Worm (Caenorhabditis elegans) whole organism, young adult: ENCODE measurements around the gene sas-1.

Experiments
- F37B4.10 ChIP-seq: fragments of 200-800 bp; sonication (Bioruptor generic); IDR thresholded peaks from 2 replicates; pipeline ENCODE4 v1.3.6; 2022; ENCODE audit warnings: missing genetic modification characterization, missing compliant biosample characterization
- F52B5.7 ChIP-seq: sonication (generic microtip); optimal IDR thresholded peaks from 2 replicates; lab custom pipeline; 2016; ENCODE audit warnings: mild to moderate bottlenecking, missing genetic modification characterization, missing compliant biosample characterization
- F55B11.4 ChIP-seq: sonication (generic microtip); optimal IDR thresholded peaks from 2 replicates; lab custom pipeline; 2016; ENCODE audit warnings: missing compliant biosample characterization, missing genetic modification characterization, borderline replicate concordance; ENCODE audit not compliant: insufficient read depth
- F57C9.4 ChIP-seq: sonication (generic microtip); optimal IDR thresholded peaks from 2 replicates; lab custom pipeline; 2017; ENCODE audit warnings: mild to moderate bottlenecking, missing genetic modification characterization, missing compliant biosample characterization
- K11D2.4 ChIP-seq: fragments of 200-800 bp; sonication (Bioruptor generic); IDR thresholded peaks from 2 replicates; pipeline ENCODE4 v1.3.6; 2022; ENCODE audit warnings: missing genetic modification reagents, missing genetic modification characterization, missing compliant biosample characterization
- T07F8.4 ChIP-seq: sonication (generic microtip); optimal IDR thresholded peaks from 2 replicates; lab custom pipeline; 2016; ENCODE audit warnings: mild to moderate bottlenecking, missing genetic modification characterization, moderate library complexity, missing compliant biosample characterization
- T26A5.8 ChIP-seq: sonication (generic microtip); optimal IDR thresholded peaks from 2 replicates; lab custom pipeline; 2016; ENCODE audit warnings: missing genetic modification characterization, missing compliant biosample characterization
- Y53F4B.3 ChIP-seq: fragments of 200-800 bp; sonication (Bioruptor generic); IDR thresholded peaks from 2 replicates; pipeline ENCODE4 v1.3.6; 2022; ENCODE audit warnings: missing genetic modification reagents, missing genetic modification characterization, missing compliant biosample characterization
- Y53G8AR.9 ChIP-seq: fragments of 200-800 bp; sonication (Bioruptor generic); conservative IDR thresholded peaks from 2 replicates; pipeline ENCODE4 v1.3.6; 2022; ENCODE audit warnings: missing genetic modification reagents, missing genetic modification characterization, missing compliant biosample characterization
- Y95B8A.8 ChIP-seq: fragments of 200-800 bp; sonication (Bioruptor generic); IDR thresholded peaks from 2 replicates; pipeline ENCODE4 v1.3.6; 2022; ENCODE audit warnings: missing genetic modification reagents, missing genetic modification characterization, missing compliant biosample characterization
- akir-1 ChIP-seq: fragments of 200-800 bp; sonication (Bioruptor generic); optimal IDR thresholded peaks from 2 replicates; lab custom pipeline; 2018; ENCODE audit warnings: mild to moderate bottlenecking, missing genetic modification characterization, moderate library complexity, missing compliant biosample characterization
- aptf-2 ChIP-seq: fragments of 200-800 bp; sonication (Bioruptor generic); conservative IDR thresholded peaks from 2 replicates; pipeline ENCODE4 v1.3.6; 2022; ENCODE audit warnings: missing genetic modification reagents, missing genetic modification characterization, missing compliant biosample characterization
- atf-7 ChIP-seq: sonication (generic microtip); optimal IDR thresholded peaks from 2 replicates; lab custom pipeline; 2017; ENCODE audit warnings: mild to moderate bottlenecking, missing genetic modification characterization, missing compliant biosample characterization
- attf-3 ChIP-seq: fragments of 200-800 bp; sonication (Bioruptor generic); conservative IDR thresholded peaks from 2 replicates; pipeline ENCODE4 v1.3.6; 2022; ENCODE audit warnings: missing genetic modification reagents, missing genetic modification characterization, missing compliant biosample characterization
- bed-2 ChIP-seq: fragments of 200-800 bp; sonication (Bioruptor generic); IDR thresholded peaks from 2 replicates; pipeline ENCODE4 v1.3.6; 2022; ENCODE audit warnings: missing genetic modification reagents, missing genetic modification characterization, missing compliant biosample characterization
- ceh-100 ChIP-seq: fragments of 200-800 bp; sonication (Bioruptor generic); IDR thresholded peaks from 2 replicates; pipeline ENCODE4 v1.3.6; 2022; ENCODE audit warnings: missing genetic modification reagents, missing genetic modification characterization, missing compliant biosample characterization
- ceh-40 ChIP-seq: fragments of 200-800 bp; sonication (Bioruptor generic); IDR thresholded peaks from 2 replicates; pipeline ENCODE4 v1.3.6; 2022; ENCODE audit warnings: missing genetic modification characterization, missing compliant biosample characterization
- ceh-58 ChIP-seq: fragments of 200-800 bp; sonication (Bioruptor generic); IDR thresholded peaks from 2 replicates; pipeline ENCODE4 v1.3.6; 2022; ENCODE audit warnings: missing genetic modification characterization, missing compliant biosample characterization
- die-1 ChIP-seq: sonication (generic microtip); optimal IDR thresholded peaks from 2 replicates; lab custom pipeline; 2016; ENCODE audit warnings: missing genotype, mild to moderate bottlenecking, missing genetic modification characterization, missing compliant biosample characterization
- dox-1 ChIP-seq: fragments of 200-800 bp; sonication (Bioruptor generic); IDR thresholded peaks from 2 replicates; pipeline ENCODE4 v1.3.6; 2022; ENCODE audit warnings: missing genetic modification reagents, missing genetic modification characterization, missing compliant biosample characterization
- dpff-1 ChIP-seq: sonication (generic microtip); optimal IDR thresholded peaks from 2 replicates; lab custom pipeline; 2017; ENCODE audit warnings: mild to moderate bottlenecking, missing genetic modification characterization, missing compliant biosample characterization
- egl-44 ChIP-seq: fragments of 200-800 bp; sonication (Bioruptor generic); IDR thresholded peaks from 2 replicates; pipeline ENCODE4 v1.3.6; 2022; ENCODE audit warnings: missing genetic modification reagents, missing genetic modification characterization, missing compliant biosample characterization
- ekl-4 ChIP-seq: fragments of 200-800 bp; sonication (Bioruptor generic); IDR thresholded peaks from 2 replicates; pipeline ENCODE4 v1.3.6; 2022; ENCODE audit warnings: missing genetic modification reagents, missing genetic modification characterization, missing compliant biosample characterization
- ets-4 ChIP-seq: fragments of 200-800 bp; sonication (Bioruptor generic); optimal IDR thresholded peaks from 2 replicates; lab custom pipeline; 2018; ENCODE audit warnings: mild to moderate bottlenecking, missing genetic modification characterization, missing compliant biosample characterization
- hmg-1.2 ChIP-seq: fragments of 200-800 bp; sonication (Bioruptor generic); IDR thresholded peaks from 2 replicates; pipeline ENCODE4 v1.3.6; 2022; ENCODE audit warnings: missing genetic modification reagents, missing genetic modification characterization, missing compliant biosample characterization
- hrde-1 ChIP-seq: sonication (generic microtip); optimal IDR thresholded peaks from 2 replicates; lab custom pipeline; 2016; ENCODE audit warnings: missing genetic modification characterization, mild to moderate bottlenecking, missing compliant biosample characterization, moderate library complexity, missing genotype, missing genetic modification reagents, borderline replicate concordance
- lag-1 ChIP-seq: fragments of 200-800 bp; sonication (Bioruptor generic); IDR thresholded peaks from 2 replicates; pipeline ENCODE4 v1.3.6; 2022; ENCODE audit warnings: missing genetic modification reagents, missing genetic modification characterization, missing compliant biosample characterization
- let-607 ChIP-seq, 2 experiments: fragments of 200-800 bp in 1 of 2; sonication (Bioruptor generic) in 1 of 2; sonication (generic microtip) in 1 of 2; optimal IDR thresholded peaks; 2 replicates each; lab custom pipeline; 2016 to 2018; ENCODE audit warnings: mild to moderate bottlenecking in 2 of 2, missing compliant biosample characterization in 2 of 2, missing genetic modification characterization in 2 of 2, moderate library complexity in 2 of 2, missing genotype in 1 of 2
- lin-26 ChIP-seq: fragments of 200-800 bp; sonication (Bioruptor generic); IDR thresholded peaks from 2 replicates; pipeline ENCODE4 v1.3.6; 2022; ENCODE audit warnings: missing genetic modification reagents, missing genetic modification characterization, missing compliant biosample characterization
- lin-40 ChIP-seq: sonication (generic microtip); optimal IDR thresholded peaks from 2 replicates; lab custom pipeline; 2016; ENCODE audit warnings: missing genetic modification characterization, mild to moderate bottlenecking, missing compliant biosample characterization, missing genotype, missing genetic modification reagents
- lir-1 ChIP-seq: fragments of 200-800 bp; sonication (Bioruptor generic); conservative IDR thresholded peaks from 2 replicates; pipeline ENCODE4 v1.3.6; 2022; ENCODE audit warnings: missing genetic modification reagents, missing genetic modification characterization, missing compliant biosample characterization
- lsy-27 ChIP-seq: sonication (generic microtip); optimal IDR thresholded peaks from 2 replicates; lab custom pipeline; 2017; ENCODE audit warnings: missing genetic modification characterization, mild to moderate bottlenecking, missing compliant biosample characterization, antibody characterized with exemption, missing genotype, borderline replicate concordance; ENCODE audit not compliant: insufficient read depth
- madf-10 ChIP-seq: sonication (generic microtip); optimal IDR thresholded peaks from 2 replicates; lab custom pipeline; 2016; ENCODE audit warnings: mild to moderate bottlenecking, missing genetic modification characterization, missing compliant biosample characterization
- mes-4 ChIP-seq: sonication (generic microtip); optimal IDR thresholded peaks from 2 replicates; lab custom pipeline; 2016; ENCODE audit warnings: missing genotype, missing genetic modification characterization, missing compliant biosample characterization
- nfya-2 ChIP-seq: fragments of 200-800 bp; sonication (Bioruptor generic); IDR thresholded peaks from 2 replicates; pipeline ENCODE4 v1.3.6; 2022; ENCODE audit warnings: missing genetic modification reagents, missing genetic modification characterization, missing compliant biosample characterization
- nhr-120 ChIP-seq: fragments of 200-800 bp; sonication (Bioruptor generic); IDR thresholded peaks from 2 replicates; pipeline ENCODE4 v1.3.6; 2022; ENCODE audit warnings: missing genetic modification characterization, missing compliant biosample characterization
- pha-4 ChIP-seq: fragments of 150-350 bp; sonication (generic microtip); optimal IDR thresholded peaks from 2 replicates; lab custom pipeline; 2014; ENCODE audit warnings: missing biosample characterization, missing genetic modification reagents, missing genetic modification characterization
- rec-8 ChIP-seq, 2 experiments: sonication (generic microtip); optimal IDR thresholded peaks; 2 replicates each; lab custom pipeline; 2016; ENCODE audit warnings: mild to moderate bottlenecking in 2 of 2, missing genetic modification characterization in 2 of 2, missing genetic modification reagents in 2 of 2, missing genotype in 2 of 2, missing biosample characterization in 1 of 2, missing compliant biosample characterization in 1 of 2, moderate library complexity in 1 of 2
- repo-1 ChIP-seq: sonication (generic microtip); optimal IDR thresholded peaks from 2 replicates; lab custom pipeline; 2017; ENCODE audit warnings: mild to moderate bottlenecking, missing genetic modification characterization, missing compliant biosample characterization
- rpc-1 ChIP-seq, 2 experiments: fragments of 150-350 bp in 1 of 2; sonication (generic microtip) in 1 of 2; optimal IDR thresholded peaks; 2 replicates each; lab custom pipeline; 2014 to 2018; ENCODE audit warnings: missing biosample characterization in 1 of 2, missing genetic modification characterization in 1 of 2, missing genetic modification reagents in 1 of 2, missing genotype in 1 of 2
- snpc-1.1 ChIP-seq: sonication (generic microtip); optimal IDR thresholded peaks from 2 replicates; lab custom pipeline; 2017; ENCODE audit warnings: missing genetic modification characterization, mild to moderate bottlenecking, missing compliant biosample characterization, antibody characterized with exemption, moderate library complexity, missing genotype, missing genetic modification reagents; ENCODE audit not compliant: insufficient read depth
- snpc-3.4 ChIP-seq: sonication (generic microtip); optimal IDR thresholded peaks from 2 replicates; lab custom pipeline; 2017; ENCODE audit warnings: missing genetic modification characterization, mild to moderate bottlenecking, missing compliant biosample characterization, antibody characterized with exemption, moderate library complexity, missing genotype, missing genetic modification reagents
- snpc-4 ChIP-seq, 5 experiments: fragments of 150-350 bp in 1 of 5; sonication (generic microtip) in 4 of 5; optimal IDR thresholded peaks; 2 replicates each; lab custom pipeline; 2014 to 2018; ENCODE audit warnings: missing genetic modification characterization in 5 of 5, missing biosample characterization in 3 of 5, antibody characterized with exemption in 2 of 5, mild to moderate bottlenecking in 2 of 5, missing compliant biosample characterization in 2 of 5, missing genotype in 2 of 5, moderate library complexity in 2 of 5, missing genetic modification reagents in 1 of 5
- unc-130 ChIP-seq: sonication (generic microtip); optimal IDR thresholded peaks from 2 replicates; lab custom pipeline; 2016; ENCODE audit warnings: missing genetic modification reagents, missing genetic modification characterization, missing compliant biosample characterization
- ztf-6 ChIP-seq: fragments of 200-800 bp; sonication (Bioruptor generic); IDR thresholded peaks from 2 replicates; pipeline ENCODE4 v1.3.6; 2022; ENCODE audit warnings: missing genetic modification reagents, missing genetic modification characterization, missing compliant biosample characterization

sas-1 gene

ce11 chrIII:12686457-12687250 lies 12.6 kb upstream of the sas-1 start (continued):
- no peak for TF ChIP-seq let-607 (tag; optimal IDR thresholded peaks at IDR 0.05; lab: Kevin White, UChicago)
- no peak for TF ChIP-seq snpc-1.1
- no peak for TF ChIP-seq lir-1
- TF ChIP-seq lin-40 (tag; lab: Kevin White, UChicago) = no peak
- TF ChIP-seq die-1 (tag; lab: Kevin White, UChicago) = peak; percentile 21
- TF ChIP-seq lsy-27 = no peak
- no peak for TF ChIP-seq dox-1 (GFP tag; lab: Robert Waterston, UW)
- TF ChIP-seq T07F8.4 (tag; lab: Kevin White, UChicago) = no peak
- TF ChIP-seq lin-26 = peak; percentile 63
- TF ChIP-seq unc-130 (GFP tag; lab: Kevin White, UChicago) = no peak
- no peak for TF ChIP-seq repo-1
- no peak for TF ChIP-seq pha-4 (tag; lab: Kevin White, UChicago)
- TF ChIP-seq T26A5.8 = no peak
- TF ChIP-seq ets-4 (GFP tag; lab: Kevin White, UChicago) = no peak
- no peak for TF ChIP-seq snpc-4 (GFP tag; optimal IDR thresholded peaks at IDR 0.05; lab: Kevin White, UChicago)
- TF ChIP-seq snpc-4 (tag; optimal IDR thresholded peaks at IDR 0.05; lab: Kevin White, UChicago) = no peak
- no peak for TF ChIP-seq nfya-2 (GFP tag; lab: Robert Waterston, UW)
- TF ChIP-seq Y95B8A.8 (GFP tag; lab: Robert Waterston, UW) = no peak
- no peak for TF ChIP-seq attf-3
- no peak for TF ChIP-seq F55B11.4 (tag; lab: Kevin White, UChicago)
- TF ChIP-seq F37B4.10 (GFP tag; lab: Robert Waterston, UW) = no peak
- no peak for TF ChIP-seq ztf-6 (GFP tag; lab: Robert Waterston, UW)
- peak; percentile 33 for TF ChIP-seq F52B5.7 (tag; lab: Kevin White, UChicago)
- TF ChIP-seq Y53G8AR.9 (GFP tag; lab: Robert Waterston, UW) = peak; percentile 77
- TF ChIP-seq rec-8 (tag; optimal IDR thresholded peaks at IDR 0.05; lab: Kevin White, UChicago) = no peak
- TF ChIP-seq nhr-120 (GFP tag; lab: Robert Waterston, UW) = no peak
- TF ChIP-seq hmg-1.2 (GFP tag; lab: Robert Waterston, UW) = no peak
- no peak for TF ChIP-seq dpff-1 (tag; lab: Kevin White, UChicago)
- no peak for TF ChIP-seq akir-1 (GFP tag; lab: Kevin White, UChicago)
- TF ChIP-seq hrde-1 (tag; lab: Kevin White, UChicago) = no peak
- no peak for TF ChIP-seq mes-4 (tag; lab: Kevin White, UChicago)
- TF ChIP-seq K11D2.4 (GFP tag; lab: Robert Waterston, UW) = no peak
- no peak for TF ChIP-seq aptf-2 (GFP tag; lab: Robert Waterston, UW)
- TF ChIP-seq Y53F4B.3 = no peak
- no peak for TF ChIP-seq rpc-1 (optimal IDR thresholded peaks at IDR 0.05; lab: Kevin White, UChicago)
- no peak for TF ChIP-seq rpc-1 (tag; optimal IDR thresholded peaks at IDR 0.05; lab: Kevin White, UChicago)
- TF ChIP-seq madf-10 (tag; lab: Kevin White, UChicago) = no peak
- TF ChIP-seq F57C9.4 (tag; lab: Kevin White, UChicago) = no peak
- TF ChIP-seq ekl-4 (GFP tag; lab: Robert Waterston, UW) = peak; percentile 78; the same call in 1 of the 2 replicates
- TF ChIP-seq egl-44 (GFP tag; lab: Robert Waterston, UW) = no peak
- TF ChIP-seq ceh-40 (GFP tag; lab: Robert Waterston, UW) = no peak
- 0 out of 2 replicates have a peak, but pooled peaks have one; percentile 65 for TF ChIP-seq ceh-58 (GFP tag; lab: Robert Waterston, UW)
- no peak for TF ChIP-seq bed-2 (GFP tag; lab: Robert Waterston, UW)
- peak; percentile 31 for TF ChIP-seq snpc-3.4 (tag; lab: Kevin White, UChicago)
- TF ChIP-seq atf-7 (tag; lab: Kevin White, UChicago) = no peak
- no peak for TF ChIP-seq ceh-100 (GFP tag; lab: Robert Waterston, UW)
- TF ChIP-seq lag-1 (GFP tag; lab: Robert Waterston, UW) = no peak
